Worm (Caenorhabditis elegans): Measurements from ENCODE around the gene R04F11.3.

Gene R04F11.3

DNA sequence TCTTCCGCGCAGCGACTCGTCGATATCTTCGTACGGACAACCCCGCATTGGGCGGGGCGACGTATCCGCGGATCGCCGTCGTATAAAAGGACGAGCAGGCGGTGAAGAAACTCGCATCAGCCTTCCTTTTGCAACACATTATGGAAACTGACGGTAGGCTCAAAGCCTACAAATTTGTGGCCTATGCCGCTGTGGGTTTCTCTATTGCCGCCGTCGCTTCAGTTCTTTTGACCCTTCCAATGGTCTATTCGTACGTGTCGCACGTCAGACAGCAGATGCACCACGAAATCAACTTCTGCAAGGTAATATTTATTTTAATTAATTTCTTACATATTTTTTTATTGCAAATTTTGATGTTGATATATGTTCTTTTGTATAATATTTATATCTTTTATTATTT is 35.9 kb upstream of the R04F11.3 start:
- TF ChIP-seq nhr-47 (tag; optimal IDR thresholded peaks at IDR 0.05) (no peak), ama-1 (optimal IDR thresholded peaks at IDR 0.05) (peak; percentile 45)

DNA sequence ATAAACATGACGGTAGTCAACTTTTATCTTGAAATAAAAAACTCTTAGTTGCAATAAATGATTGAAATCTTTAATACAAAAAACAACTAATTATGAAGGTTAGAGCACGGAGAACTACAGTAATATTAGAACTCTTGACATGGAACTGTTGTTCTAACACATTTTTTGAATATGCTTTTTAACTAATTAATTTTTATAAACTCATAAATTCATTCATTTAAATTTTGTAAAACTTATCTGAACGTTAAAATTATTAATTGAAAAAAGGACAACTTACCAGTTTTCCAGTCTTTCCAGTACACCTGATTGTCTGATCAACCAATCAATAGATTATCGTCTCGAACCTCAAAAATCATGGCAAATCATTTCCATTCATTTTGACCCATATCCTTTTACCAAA is 35.5 kb upstream of the R04F11.3 start, which contains the start of gene sqt-3:
Gene sqt-3, plus strand, starts transcription at position 301 of the 400 bp plus-strand sequence.
- TF ChIP-seq pag-3 (tag; optimal IDR thresholded peaks at IDR 0.05; ENCODE audit: borderline replicate concordance, insufficient read depth) (no peak), lsy-2 (tag; optimal IDR thresholded peaks at IDR 0.05) (no peak), pqm-1 (tag; optimal IDR thresholded peaks at IDR 0.05) (no peak), C16A3.4 (tag; optimal IDR thresholded peaks at IDR 0.05) (no peak), unc-62 (GFP tag; optimal IDR thresholded peaks at IDR 0.05) (no peak), nhr-71 (tag; optimal IDR thresholded peaks at IDR 0.05) (no peak), ceh-82 (tag; optimal IDR thresholded peaks at IDR 0.05) (no peak), nhr-76 (tag; optimal IDR thresholded peaks at IDR 0.05) (no peak), efl-3 (GFP tag; optimal IDR thresholded peaks at IDR 0.05) (no peak), dsc-1 (tag; optimal IDR thresholded peaks at IDR 0.05) (no peak), Y116A8C.19 (tag; optimal IDR thresholded peaks at IDR 0.05; ENCODE audit: borderline replicate concordance) (no peak), nhr-84 (tag; optimal IDR thresholded peaks at IDR 0.05) (no peak), fkh-8 (tag; optimal IDR thresholded peaks at IDR 0.05) (no peak), lin-39 (tag; optimal IDR thresholded peaks at IDR 0.05) (no peak), C04F5.9 (tag; optimal IDR thresholded peaks at IDR 0.05) (no peak)

DNA sequence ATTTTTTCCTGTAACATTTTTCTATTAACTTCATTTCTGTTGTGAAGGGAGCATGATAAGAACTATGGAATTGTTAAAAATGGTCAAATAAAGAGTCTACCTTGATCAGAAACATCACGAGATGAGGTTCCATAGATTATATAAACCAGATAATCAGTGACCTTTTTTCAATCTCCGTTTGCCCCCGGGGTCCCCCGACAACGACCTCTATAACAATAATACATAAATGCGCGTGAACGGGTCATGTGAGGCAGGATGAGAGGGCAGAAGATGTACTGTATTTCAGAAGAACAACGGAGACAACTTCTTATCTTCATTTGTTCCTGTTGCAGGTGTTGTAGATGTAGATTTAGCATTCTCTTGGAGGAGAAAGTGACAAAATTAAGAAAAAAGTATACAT is 34.9 kb upstream of the R04F11.3 start:
- TF ChIP-seq ces-1 (GFP tag; optimal IDR thresholded peaks at IDR 0.05) = no peak
- TF ChIP-seq nhr-28 (tag; optimal IDR thresholded peaks at IDR 0.05) = no peak
- no peak for TF ChIP-seq irx-1 (tag; optimal IDR thresholded peaks at IDR 0.05)
- no peak for TF ChIP-seq sptf-1 (tag; optimal IDR thresholded peaks at IDR 0.05)
- no peak for TF ChIP-seq aly-2 (tag; optimal IDR thresholded peaks at IDR 0.05)
- TF ChIP-seq elt-3 (tag; optimal IDR thresholded peaks at IDR 0.05) = peak in 1 of 6 experiments; percentile 7
- TF ChIP-seq dpl-1 (GFP tag; optimal IDR thresholded peaks at IDR 0.05) = no peak
- TF ChIP-seq nhr-11 (tag; optimal IDR thresholded peaks at IDR 0.05) = no peak
- no peak for TF ChIP-seq nhr-237 (tag; optimal IDR thresholded peaks at IDR 0.05)
- no peak for TF ChIP-seq lin-35 (GFP tag; optimal IDR thresholded peaks at IDR 0.05)
- TF ChIP-seq ets-5 (GFP tag; IDR thresholded peaks at IDR 0.05) = no peak
- TF ChIP-seq grh-1 (GFP tag; IDR thresholded peaks at IDR 0.05) = no peak
- TF ChIP-seq unc-86 (tag; optimal IDR thresholded peaks at IDR 0.05) = no peak
- no peak for TF ChIP-seq ceh-8 (GFP tag; optimal IDR thresholded peaks at IDR 0.05)
- TF ChIP-seq nhr-77 (tag; optimal IDR thresholded peaks at IDR 0.05) = no peak
- TF ChIP-seq pqm-1 (tag; optimal IDR thresholded peaks at IDR 0.05) = no peak
- TF ChIP-seq ceh-90 (tag; optimal IDR thresholded peaks at IDR 0.05) = no peak
- TF ChIP-seq unc-30 (tag; optimal IDR thresholded peaks at IDR 0.05) = no peak
- TF ChIP-seq swsn-7 (tag; optimal IDR thresholded peaks at IDR 0.05) = no peak
- no peak for TF ChIP-seq mep-1 (tag; optimal IDR thresholded peaks at IDR 0.05)
- TF ChIP-seq nhr-20 (tag; optimal IDR thresholded peaks at IDR 0.05) = peak; percentile 3
- no peak for TF ChIP-seq efl-3 (GFP tag; optimal IDR thresholded peaks at IDR 0.05)
- no peak for TF ChIP-seq lin-14 (GFP tag; optimal IDR thresholded peaks at IDR 0.05)
- no peak for TF ChIP-seq jun-1 (tag; optimal IDR thresholded peaks at IDR 0.05)
- TF ChIP-seq vab-15 (tag; optimal IDR thresholded peaks at IDR 0.05) = no peak
- TF ChIP-seq sox-4 (tag; optimal IDR thresholded peaks at IDR 0.05) = no peak
- TF ChIP-seq fkh-4 (tag; optimal IDR thresholded peaks at IDR 0.05; ENCODE audit: borderline replicate concordance) = no peak
- TF ChIP-seq egl-13 (tag; optimal IDR thresholded peaks at IDR 0.05) = no peak
- no peak for TF ChIP-seq efl-1 (optimal IDR thresholded peaks at IDR 0.05)
- TF ChIP-seq efl-1 (GFP tag; optimal IDR thresholded peaks at IDR 0.05 in 1 of 2) = peak in 1 of 2 experiments; percentile 78
- TF ChIP-seq blmp-1 (tag; optimal IDR thresholded peaks at IDR 0.05) = peak; percentile 29
- no peak for TF ChIP-seq alr-1 (tag; optimal IDR thresholded peaks at IDR 0.05; ENCODE audit: borderline replicate concordance)
